Fruit fly (Drosophila melanogaster) whole organism, embryonic: ENCODE results near the gene eIF2Bepsilon.

Source experiments
- Abd-B ChIP-seq: fragments of 200-800 bp; sonication (Bioruptor generic); optimal IDR thresholded peaks from 2 replicates; lab custom pipeline; 2018; ENCODE audit warnings: missing biosample characterization, mild to moderate bottlenecking, missing genetic modification characterization, moderate library complexity
- Bdp1 ChIP-seq: fragments of 200-800 bp; sonication (Bioruptor generic); optimal IDR thresholded peaks from 3 replicates; lab custom pipeline; 2016; ENCODE audit warnings: missing biosample characterization, missing genetic modification characterization
- CG10321 ChIP-seq: fragments of 200-800 bp; sonication (Bioruptor generic); IDR thresholded peaks from 2 replicates; pipeline ENCODE4 v1.3.6; 2022; ENCODE audit warnings: missing biosample characterization, missing genetic modification characterization
- CG12104 ChIP-seq: fragments of 200-800 bp; sonication (Bioruptor generic); optimal IDR thresholded peaks from 3 replicates; lab custom pipeline; 2016; ENCODE audit warnings: missing biosample characterization, missing genetic modification characterization
- CG12219 ChIP-seq: fragments of 200-800 bp; sonication (Bioruptor generic); optimal IDR thresholded peaks from 3 replicates; lab custom pipeline; 2018; ENCODE audit warnings: missing biosample characterization, mild to moderate bottlenecking, missing genetic modification characterization
- CG16813 ChIP-seq: fragments of 200-800 bp; sonication (Bioruptor generic); IDR thresholded peaks from 3 replicates; pipeline ENCODE4 v1.3.6; 2022; ENCODE audit warnings: missing biosample characterization, missing genetic modification characterization; ENCODE audit not compliant: partially characterized antibody
- CG1832 ChIP-seq: fragments of 200-800 bp; sonication (Bioruptor generic); optimal IDR thresholded peaks from 2 replicates; lab custom pipeline; 2017; ENCODE audit warnings: missing biosample characterization, mild to moderate bottlenecking, missing genetic modification characterization, inconsistent platforms
- CG30020 ChIP-seq: fragments of 200-800 bp; optimal IDR thresholded peaks from 2 replicates; lab custom pipeline; 2019; ENCODE audit warnings: missing biosample characterization, mild to moderate bottlenecking, missing genetic modification characterization, moderate library complexity
- CG30431 ChIP-seq: fragments of 200-800 bp; sonication (Bioruptor generic); optimal IDR thresholded peaks from 2 replicates; lab custom pipeline; 2017; ENCODE audit warnings: missing biosample characterization, missing genetic modification characterization
- CG3163 ChIP-seq: fragments of 200-800 bp; sonication (Bioruptor generic); optimal IDR thresholded peaks from 3 replicates; lab custom pipeline; 2016; ENCODE audit warnings: missing biosample characterization, missing genetic modification characterization
- CG42726 ChIP-seq: fragments of 200-800 bp; sonication (Bioruptor generic); IDR thresholded peaks from 2 replicates; pipeline ENCODE4 v1.3.6; 2022; ENCODE audit warnings: missing biosample characterization, missing genetic modification characterization; ENCODE audit not compliant: partially characterized antibody
- CG4854 ChIP-seq: fragments of 200-800 bp; sonication (Bioruptor generic); optimal IDR thresholded peaks from 2 replicates; lab custom pipeline; 2016; ENCODE audit warnings: missing biosample characterization, missing genetic modification characterization, inconsistent platforms
- CG6254 ChIP-seq: fragments of 200-800 bp; sonication (Bioruptor generic); optimal IDR thresholded peaks from 3 replicates; lab custom pipeline; 2017; ENCODE audit warnings: mild to moderate bottlenecking, missing biosample characterization, missing genetic modification reagents, missing genetic modification characterization
- CG7556 ChIP-seq: fragments of 200-800 bp; sonication (Bioruptor generic); optimal IDR thresholded peaks from 2 replicates; lab custom pipeline; 2017; ENCODE audit warnings: missing biosample characterization, mild to moderate bottlenecking, missing genetic modification characterization
- CG7786 ChIP-seq: fragments of 200-800 bp; sonication (Bioruptor generic); optimal IDR thresholded peaks from 2 replicates; lab custom pipeline; 2016; ENCODE audit warnings: missing biosample characterization, missing genetic modification characterization
- CG7963 ChIP-seq: fragments of 200-800 bp; sonication (Bioruptor generic); IDR thresholded peaks from 3 replicates; pipeline ENCODE4 v1.3.6; 2022; ENCODE audit warnings: missing biosample characterization, missing genetic modification characterization; ENCODE audit not compliant: partially characterized antibody
- CG8924 ChIP-seq: fragments of 200-800 bp; optimal IDR thresholded peaks from 3 replicates; lab custom pipeline; 2019; ENCODE audit warnings: missing biosample characterization, mild to moderate bottlenecking, missing genetic modification characterization, moderate library complexity
- CG9876 ChIP-seq: fragments of 200-800 bp; sonication (Bioruptor generic); optimal IDR thresholded peaks from 2 replicates; lab custom pipeline; 2016; ENCODE audit warnings: missing biosample characterization, missing genetic modification characterization
- CTCF ChIP-seq: fragments of 200-800 bp; sonication (Bioruptor generic); optimal IDR thresholded peaks from 2 replicates; lab custom pipeline; 2017; ENCODE audit warnings: missing biosample characterization, mild to moderate bottlenecking, missing genetic modification characterization, moderate library complexity
- HLH54F ChIP-seq: fragments of 200-800 bp; sonication (Bioruptor generic); optimal IDR thresholded peaks from 3 replicates; lab custom pipeline; 2016; ENCODE audit warnings: missing biosample characterization, missing genetic modification characterization
- Hmx ChIP-seq: fragments of 200-800 bp; sonication (Bioruptor generic); optimal IDR thresholded peaks from 2 replicates; lab custom pipeline; 2016; ENCODE audit warnings: missing biosample characterization, missing genetic modification characterization
- Hr51 ChIP-seq, 2 experiments: fragments of 200-800 bp; sonication (Bioruptor generic); optimal IDR thresholded peaks; 2 replicates in 1 of 2; 3 replicates in 1 of 2; lab custom pipeline; 2016 to 2018; ENCODE audit warnings: missing biosample characterization in 2 of 2, missing genetic modification characterization in 2 of 2, mild to moderate bottlenecking in 1 of 2, moderate library complexity in 1 of 2
- Kr ChIP-seq: fragments of 200-800 bp; sonication (Bioruptor generic); optimal IDR thresholded peaks from 2 replicates; lab custom pipeline; 2017; ENCODE audit warnings: missing biosample characterization, mild to moderate bottlenecking, missing genetic modification characterization
- Meics ChIP-seq: fragments of 200-800 bp; sonication (Bioruptor generic); optimal IDR thresholded peaks from 2 replicates; lab custom pipeline; 2017; ENCODE audit warnings: missing biosample characterization, mild to moderate bottlenecking, missing genetic modification characterization
- Mes4 ChIP-seq: fragments of 200-800 bp; sonication (Bioruptor generic); optimal IDR thresholded peaks from 2 replicates; lab custom pipeline; 2016; ENCODE audit warnings: missing biosample characterization, missing genetic modification characterization
- Pdp1 ChIP-seq, 2 experiments: fragments of 200-800 bp; sonication (Bioruptor generic); optimal IDR thresholded peaks; 3 replicates each; lab custom pipeline; 2016; ENCODE audit warnings: missing biosample characterization in 2 of 2, missing genetic modification characterization in 2 of 2, mild to moderate bottlenecking in 1 of 2, moderate library complexity in 1 of 2
- Trl ChIP-seq, 3 experiments: fragments of >200 bp in 2 of 3; fragments of 200-800 bp in 1 of 3; sonication (Bioruptor generic) in 1 of 3; optimal IDR thresholded peaks; 2 replicates in 1 of 3; 3 replicates in 2 of 3; lab custom pipeline; 2016 to 2017; ENCODE audit warnings: missing biosample characterization in 1 of 3, missing genetic modification characterization in 1 of 3
- abd-A ChIP-seq: fragments of 200-800 bp; sonication (Bioruptor generic); optimal IDR thresholded peaks from 3 replicates; lab custom pipeline; 2019; ENCODE audit warnings: missing biosample characterization, mild to moderate bottlenecking, missing genetic modification characterization, moderate library complexity
- al ChIP-seq: fragments of 200-800 bp; sonication (Bioruptor generic); IDR thresholded peaks from 2 replicates; pipeline ENCODE4 v1.3.6; 2022; ENCODE audit warnings: missing biosample characterization, missing genetic modification characterization
- ase ChIP-seq: fragments of 200-800 bp; sonication (Bioruptor generic); IDR thresholded peaks from 3 replicates; pipeline ENCODE4 v1.3.6; 2022; ENCODE audit warnings: missing biosample characterization, missing genetic modification characterization
- bowl ChIP-seq: fragments of 200-800 bp; sonication (Bioruptor generic); IDR thresholded peaks from 2 replicates; pipeline ENCODE4 v1.3.6; 2022; ENCODE audit warnings: missing biosample characterization, missing genetic modification characterization
- cato ChIP-seq: fragments of 200-800 bp; sonication (Bioruptor generic); optimal IDR thresholded peaks from 2 replicates; lab custom pipeline; 2016; ENCODE audit warnings: missing biosample characterization, missing genetic modification characterization, borderline replicate concordance
- eyg ChIP-seq: fragments of 200-800 bp; sonication (Bioruptor generic); optimal IDR thresholded peaks from 3 replicates; lab custom pipeline; 2016; ENCODE audit warnings: missing biosample characterization, missing genetic modification characterization
- hb ChIP-seq: fragments of 200-800 bp; sonication (Bioruptor generic); IDR thresholded peaks from 3 replicates; pipeline ENCODE4 v1.3.6; 2022; ENCODE audit warnings: missing biosample characterization, missing genetic modification characterization; ENCODE audit not compliant: partially characterized antibody
- jumu ChIP-seq: fragments of 200-800 bp; sonication (Bioruptor generic); optimal IDR thresholded peaks from 3 replicates; lab custom pipeline; 2016; ENCODE audit warnings: missing biosample characterization, missing genetic modification characterization
- kni ChIP-seq: fragments of 200-800 bp; sonication (Bioruptor generic); optimal IDR thresholded peaks from 3 replicates; lab custom pipeline; 2017; ENCODE audit warnings: mild to moderate bottlenecking, missing biosample characterization, missing genetic modification reagents, missing genetic modification characterization
- luna ChIP-seq: fragments of 200-800 bp; sonication (Bioruptor generic); optimal IDR thresholded peaks from 2 replicates; lab custom pipeline; 2016; ENCODE audit warnings: missing biosample characterization, missing genetic modification characterization
- nau ChIP-seq: fragments of 200-800 bp; sonication (Bioruptor generic); optimal IDR thresholded peaks from 3 replicates; lab custom pipeline; 2017; ENCODE audit warnings: missing biosample characterization, mild to moderate bottlenecking, missing genetic modification characterization, missing genetic modification reagents
- nom ChIP-seq: fragments of 200-800 bp; sonication (Bioruptor generic); optimal IDR thresholded peaks from 2 replicates; lab custom pipeline; 2017; ENCODE audit warnings: missing biosample characterization, missing genetic modification characterization, mild to moderate bottlenecking, moderate library complexity, missing genetic modification reagents
- pfk ChIP-seq: fragments of 200-800 bp; sonication (Bioruptor generic); optimal IDR thresholded peaks from 2 replicates; lab custom pipeline; 2018; ENCODE audit warnings: missing biosample characterization, mild to moderate bottlenecking, missing genetic modification characterization, moderate library complexity
- pho ChIP-seq: fragments of 200-800 bp; sonication (Bioruptor generic); optimal IDR thresholded peaks from 2 replicates; lab custom pipeline; 2016; ENCODE audit warnings: missing biosample characterization, missing genetic modification characterization
- pros ChIP-seq: fragments of 200-800 bp; sonication (Bioruptor generic); optimal IDR thresholded peaks from 3 replicates; lab custom pipeline; 2019; ENCODE audit warnings: missing biosample characterization, mild to moderate bottlenecking, missing genetic modification characterization, moderate library complexity
- sc ChIP-seq, 3 experiments: fragments of >200 bp in 2 of 3; fragments of 200-800 bp in 1 of 3; sonication (Bioruptor generic) in 1 of 3; optimal IDR thresholded peaks; 2 replicates in 2 of 3; 3 replicates in 1 of 3; lab custom pipeline; 2017; ENCODE audit warnings: mild to moderate bottlenecking in 1 of 3, missing biosample characterization in 1 of 3, missing genetic modification characterization in 1 of 3, missing genetic modification reagents in 1 of 3
- so ChIP-seq: fragments of 200-800 bp; sonication (Bioruptor generic); IDR thresholded peaks from 3 replicates; pipeline ENCODE4 v1.3.6; 2022; ENCODE audit warnings: missing biosample characterization, missing genetic modification characterization
- sqz ChIP-seq: fragments of 200-800 bp; sonication (Bioruptor generic); optimal IDR thresholded peaks from 3 replicates; lab custom pipeline; 2018; ENCODE audit warnings: missing biosample characterization, mild to moderate bottlenecking, missing genetic modification characterization
- tap ChIP-seq: fragments of 200-800 bp; optimal IDR thresholded peaks from 3 replicates; lab custom pipeline; 2019; ENCODE audit warnings: missing biosample characterization, mild to moderate bottlenecking, missing genetic modification characterization, moderate library complexity
- tna ChIP-seq: fragments of 200-800 bp; sonication (Bioruptor generic); IDR thresholded peaks from 2 replicates; pipeline ENCODE4 v1.3.6; 2022; ENCODE audit warnings: missing biosample characterization, missing genetic modification characterization; ENCODE audit not compliant: partially characterized antibody

The eIF2Bepsilon gene

dm6 chrX:1947900-1948374, 25.3 kb upstream of the eIF2Bepsilon start (continued):
- TF ChIP-seq CG42726 (GFP tag; lab: Robert Waterston, UW) (0 out of 2 replicates have a peak, but pooled peaks have one; percentile 3), CG1832 (GFP tag; lab: Kevin White, UChicago) (peak; percentile 46), CG3163 (GFP tag; lab: Kevin White, UChicago) (peak; percentile 92), hb (no peak), tap (no peak), nom (GFP tag; lab: Kevin White, UChicago) (peak; percentile 82), sc (optimal IDR thresholded peaks at IDR 0.05; lab: Kevin White, UChicago) (no peak), sc (GFP tag; optimal IDR thresholded peaks at IDR 0.05; lab: Kevin White, UChicago) (no peak), kni (peak; percentile 1), Pdp1 (GFP tag; optimal IDR thresholded peaks at IDR 0.05; lab: Kevin White, UChicago) (peak in 1 of 2 experiments; percentile 94), Trl (optimal IDR thresholded peaks at IDR 0.05; lab: Kevin White, UChicago) (peak; percentile 92 to 93), Trl (GFP tag; optimal IDR thresholded peaks at IDR 0.05; lab: Kevin White, UChicago) (no peak), CG12219 (GFP tag; lab: Kevin White, UChicago) (no peak), CG10321 (0 out of 2 replicates have a peak, but pooled peaks have one; percentile 3), abd-A (tag; lab: Kevin White, UChicago) (peak; percentile 50), Kr (GFP tag; lab: Kevin White, UChicago) (peak; percentile 5), pros (GFP tag; lab: Kevin White, UChicago) (peak; percentile 86), CG7963 (GFP tag; lab: Robert Waterston, UW) (no peak), luna (no peak), CG8924 (tag; lab: Kevin White, UChicago) (peak; percentile 11), CG30020 (no peak), CG7556 (GFP tag; lab: Kevin White, UChicago) (peak; percentile 39)

dm6 chrX:1947178-1947872, 24.7 kb upstream of the eIF2Bepsilon start:
- peak; percentile 83 for TF ChIP-seq pho (GFP tag; lab: Kevin White, UChicago)
- TF ChIP-seq Mes4 (GFP tag; lab: Kevin White, UChicago) = peak; percentile 96
- peak; percentile 93 for TF ChIP-seq nau (GFP tag; lab: Kevin White, UChicago)
- peak; percentile 89 for TF ChIP-seq CG4854 (GFP tag; lab: Kevin White, UChicago)
- peak; percentile 94 for TF ChIP-seq sqz
- TF ChIP-seq HLH54F (GFP tag; lab: Kevin White, UChicago) = peak; percentile 90
- no peak for TF ChIP-seq pfk (GFP tag; lab: Kevin White, UChicago)
- TF ChIP-seq so (GFP tag; lab: Robert Waterston, UW) = peak; percentile 96
- TF ChIP-seq al (GFP tag; lab: Robert Waterston, UW) = peak; percentile 68
- peak; percentile 89 for TF ChIP-seq Bdp1 (GFP tag; lab: Kevin White, UChicago)
- no peak for TF ChIP-seq tna (GFP tag; lab: Robert Waterston, UW)
- peak; percentile 84 for TF ChIP-seq Meics
- TF ChIP-seq bowl = peak; percentile 92
- TF ChIP-seq CTCF (GFP tag; lab: Kevin White, UChicago) = peak; percentile 71
- peak; percentile 93 to 94 for TF ChIP-seq Hr51 (GFP tag; optimal IDR thresholded peaks at IDR 0.05; lab: Kevin White, UChicago)
- peak; percentile 97 for TF ChIP-seq CG30431 (GFP tag; lab: Kevin White, UChicago)
- TF ChIP-seq tap = peak; percentile 97
- peak; percentile 98 for TF ChIP-seq CG8924 (tag; lab: Kevin White, UChicago)
- peak; percentile 91 for TF ChIP-seq CG12104 (GFP tag; lab: Kevin White, UChicago)
- TF ChIP-seq CG7786 (GFP tag; lab: Kevin White, UChicago) = peak; percentile 92
- peak; percentile 95 for TF ChIP-seq ase (GFP tag; lab: Robert Waterston, UW)
- TF ChIP-seq jumu (GFP tag; lab: Kevin White, UChicago) = peak; percentile 96
- peak; percentile 90 for TF ChIP-seq cato (GFP tag; lab: Kevin White, UChicago)
- peak; percentile 81 for TF ChIP-seq CG9876 (GFP tag; lab: Kevin White, UChicago)
- TF ChIP-seq Hmx (GFP tag; lab: Kevin White, UChicago) = peak; percentile 76
- peak; percentile 81 for TF ChIP-seq eyg (GFP tag; lab: Kevin White, UChicago)
- TF ChIP-seq CG12219 (GFP tag; lab: Kevin White, UChicago) = peak; percentile 98
- TF ChIP-seq CG6254 = peak; percentile 97
- no peak for TF ChIP-seq CG16813 (GFP tag; lab: Robert Waterston, UW)
- peak; percentile 91 for TF ChIP-seq Abd-B (GFP tag; lab: Kevin White, UChicago)
